Fruit fly (Drosophila melanogaster) Kc167 (cell line): ENCODE results near the gene Pgant5.

Source experiments
- Myc ChIP-seq: fragments of >200 bp; optimal IDR thresholded peaks from 2 replicates; lab custom pipeline; 2017; ENCODE audit warnings: missing external identifiers
- Sin3A ChIP-seq: fragments of >200 bp; optimal IDR thresholded peaks from 2 replicates; lab custom pipeline; 2018; ENCODE audit warnings: missing external identifiers
- h ChIP-seq: fragments of >200 bp; optimal IDR thresholded peaks from 3 replicates; lab custom pipeline; 2018; ENCODE audit warnings: missing external identifiers
- insv ChIP-seq: fragments of >200 bp; optimal IDR thresholded peaks from 3 replicates; lab custom pipeline; 2018; ENCODE audit warnings: missing external identifiers
- psq ChIP-seq: fragments of >200 bp; optimal IDR thresholded peaks from 2 replicates; lab custom pipeline; 2017; ENCODE audit warnings: missing external identifiers
- ttk ChIP-seq: sonication (Bioruptor generic); optimal IDR thresholded peaks from 2 replicates; lab custom pipeline; 2017; ENCODE audit warnings: missing external identifiers

Gene Pgant5

DNA sequence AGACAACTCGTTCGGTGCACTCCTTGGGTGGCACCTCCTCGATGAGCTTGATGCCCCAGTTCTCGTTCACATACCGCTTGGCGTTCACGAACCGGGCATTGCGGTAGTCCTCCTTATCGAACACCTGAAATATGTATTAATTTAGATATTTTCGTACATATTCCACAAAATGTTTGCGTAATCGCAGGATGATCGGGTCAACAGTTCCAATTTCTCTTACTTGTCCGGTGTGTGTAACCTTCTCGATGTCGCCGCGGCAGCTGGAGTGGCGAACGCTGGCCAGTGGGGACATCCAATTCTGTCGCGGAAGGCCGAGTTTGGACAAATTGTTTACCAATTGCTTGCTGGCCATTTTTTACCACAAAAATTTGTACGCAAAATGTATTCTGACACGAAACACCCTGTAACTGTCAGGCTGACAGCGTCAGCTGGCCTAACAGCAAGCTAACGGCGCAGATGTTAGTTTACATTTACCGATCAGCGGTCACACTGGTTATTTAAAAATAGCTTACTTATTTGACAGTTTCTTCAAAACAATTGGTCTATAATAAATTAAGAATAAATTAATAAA is 6.5 kb upstream of the Pgant5 start, which contains the start of gene ND-13A:
Gene ND-13A (minus strand): TSS at position 499 of the 571 bp plus-strand sequence.
- TF ChIP-seq psq = no peak
- TF ChIP-seq Sin3A (lab: Kevin White, UChicago) = no peak
- no peak for TF ChIP-seq ttk (lab: Kevin White, UChicago)
- TF ChIP-seq insv (lab: Kevin White, UChicago) = no peak
- TF ChIP-seq h (lab: Kevin White, UChicago) = no peak
- no peak for TF ChIP-seq Myc

dm6 chr2L:5096761-5097160 is 3.4 kb upstream of the Pgant5 start:
- TF ChIP-seq h (lab: Kevin White, UChicago) (no peak), insv (lab: Kevin White, UChicago) (no peak), psq (no peak), Sin3A (lab: Kevin White, UChicago) (no peak), ttk (lab: Kevin White, UChicago) (no peak), Myc (no peak)

dm6 chr2L:5096222-5096621 is 2.8 kb upstream of the Pgant5 start, which contains the start of gene CG4230:
Gene CG4230, plus strand, starts transcription at chr2L:5096227.
- no peak for TF ChIP-seq h (lab: Kevin White, UChicago)
- TF ChIP-seq Myc = no peak
- TF ChIP-seq Sin3A (lab: Kevin White, UChicago) = no peak
- no peak for TF ChIP-seq insv (lab: Kevin White, UChicago)
- no peak for TF ChIP-seq psq
- no peak for TF ChIP-seq ttk (lab: Kevin White, UChicago)

- no peak for TF ChIP-seq Sin3A (lab: Kevin White, UChicago)
- TF ChIP-seq h (lab: Kevin White, UChicago) = no peak
- TF ChIP-seq psq = no peak
- TF ChIP-seq Myc = no peak
- no peak for TF ChIP-seq ttk (lab: Kevin White, UChicago)
- no peak for TF ChIP-seq insv (lab: Kevin White, UChicago)
These were observed 2.1 kb upstream of the Pgant5 start for dm6 chr2L:5095350-5095962.

DNA sequence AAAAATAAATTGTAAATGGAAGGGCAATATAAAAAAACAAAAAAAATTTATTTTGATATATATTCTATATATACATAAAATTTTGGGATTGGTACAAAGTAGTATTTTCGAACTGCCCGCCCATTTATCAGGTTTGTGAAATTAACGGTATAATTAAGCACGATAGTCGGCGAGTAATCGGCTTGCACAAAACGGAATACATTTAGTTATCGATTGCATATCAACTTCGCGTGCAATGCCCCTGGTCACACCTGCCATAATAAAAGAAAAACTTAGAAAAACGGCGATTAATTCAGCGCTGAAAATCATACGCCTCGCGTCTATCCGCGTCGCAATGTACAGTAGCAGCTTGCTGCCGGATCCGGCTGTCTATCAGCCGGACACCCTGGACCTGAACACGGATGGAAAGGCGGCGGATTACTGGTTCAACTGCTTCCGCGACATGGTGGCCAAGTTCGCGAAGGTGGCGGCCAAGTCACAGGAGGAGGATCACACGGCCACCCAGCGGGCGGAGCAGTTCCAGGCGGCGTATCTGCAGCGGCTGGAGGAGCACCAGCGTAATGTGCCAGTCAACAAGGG is 469 bp upstream of the Pgant5 start, which contains the start of gene CG5828:
Gene CG5828 (plus strand): TSS at position 205 of the 579 bp plus-strand sequence.
- no peak for TF ChIP-seq Sin3A (lab: Kevin White, UChicago)
- no peak for TF ChIP-seq h (lab: Kevin White, UChicago)
- no peak for TF ChIP-seq ttk (lab: Kevin White, UChicago)
- TF ChIP-seq psq = no peak
- no peak for TF ChIP-seq Myc
- no peak for TF ChIP-seq insv (lab: Kevin White, UChicago)

- TF ChIP-seq Myc (no peak), insv (lab: Kevin White, UChicago) (no peak), Sin3A (lab: Kevin White, UChicago) (no peak), h (lab: Kevin White, UChicago) (no peak), psq (no peak)
These were observed 798 bp downstream of the Pgant5 start for dm6 chr2L:5092597-5092991.

dm6 chr2L:5092145-5092544 is 1.2 kb downstream of the Pgant5 start:
- TF ChIP-seq insv (lab: Kevin White, UChicago) = no peak
- no peak for TF ChIP-seq h (lab: Kevin White, UChicago)
- TF ChIP-seq psq = no peak
- TF ChIP-seq Myc = no peak
- TF ChIP-seq Sin3A (lab: Kevin White, UChicago) = no peak
- no peak for TF ChIP-seq ttk (lab: Kevin White, UChicago)

- no peak for TF ChIP-seq Sin3A (lab: Kevin White, UChicago)
- no peak for TF ChIP-seq h (lab: Kevin White, UChicago)
- no peak for TF ChIP-seq psq
- TF ChIP-seq insv (lab: Kevin White, UChicago) = no peak
- no peak for TF ChIP-seq ttk (lab: Kevin White, UChicago)
- TF ChIP-seq Myc = no peak
These were observed 3.0 kb downstream of the Pgant5 start for dm6 chr2L:5090352-5090751.

DNA sequence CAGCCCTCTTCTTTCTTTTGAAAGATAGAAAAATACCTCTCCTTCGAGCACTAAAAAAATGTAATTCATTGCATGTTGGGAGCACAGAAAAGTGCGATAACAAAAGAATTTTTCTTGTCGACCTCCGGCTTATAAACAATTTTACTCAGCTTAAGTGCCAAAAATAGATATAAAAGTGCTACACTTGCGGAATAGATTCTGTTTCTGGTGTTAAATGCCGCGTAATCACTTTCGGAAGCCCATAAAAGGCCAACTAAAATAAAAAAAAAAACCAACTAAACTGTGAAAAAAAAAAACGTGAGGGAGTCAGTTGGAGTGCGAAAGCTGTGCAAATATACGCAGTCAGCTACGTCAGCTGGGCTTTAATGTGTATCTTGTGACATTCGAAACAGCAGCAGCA is 3.8 kb downstream of the Pgant5 start:
- no peak for TF ChIP-seq h (lab: Kevin White, UChicago)
- no peak for TF ChIP-seq insv (lab: Kevin White, UChicago)
- no peak for TF ChIP-seq Sin3A (lab: Kevin White, UChicago)
- TF ChIP-seq ttk (lab: Kevin White, UChicago) = no peak
- TF ChIP-seq psq = no peak
- TF ChIP-seq Myc = no peak

- no peak for TF ChIP-seq Sin3A (lab: Kevin White, UChicago)
These were observed 4.6 kb downstream of the Pgant5 start for dm6 chr2L:5088649-5089270.

DNA sequence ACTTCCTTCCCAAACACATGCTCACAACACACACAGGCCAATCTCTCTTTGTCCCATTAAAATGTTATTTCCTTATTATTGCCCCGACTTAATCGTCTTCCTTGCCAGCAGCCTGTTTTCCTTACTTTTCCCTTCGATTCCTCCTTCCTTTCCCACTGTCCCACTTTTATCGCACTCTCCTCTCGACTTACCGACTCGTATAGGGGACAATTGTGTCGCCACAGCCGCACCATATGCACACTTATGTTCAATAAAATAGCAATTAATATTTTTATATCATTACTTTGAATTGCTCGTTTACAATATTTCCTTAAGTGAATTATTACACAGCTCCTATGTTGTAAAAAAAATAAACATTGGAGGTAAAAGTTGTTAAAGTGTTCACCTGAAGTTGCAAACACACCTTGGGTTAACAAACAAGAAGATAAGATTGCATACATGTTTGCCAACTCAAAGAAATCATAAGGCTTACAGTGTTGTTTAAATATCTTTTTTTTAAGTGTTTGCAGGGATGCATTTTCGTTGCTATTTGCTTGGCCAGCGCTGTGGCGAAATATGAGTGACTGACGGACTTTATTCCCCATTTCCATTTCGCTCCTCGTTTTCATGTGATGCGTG is 6.4 kb downstream of the Pgant5 start:
- TF ChIP-seq h (lab: Kevin White, UChicago) = no peak
- TF ChIP-seq ttk (lab: Kevin White, UChicago) = no peak
- TF ChIP-seq insv (lab: Kevin White, UChicago) = no peak
- TF ChIP-seq psq = no peak
- TF ChIP-seq Sin3A (lab: Kevin White, UChicago) = no peak
- no peak for TF ChIP-seq Myc

dm6 chr2L:5085561-5085960 is 7.8 kb downstream of the Pgant5 start:
- TF ChIP-seq psq (no peak), insv (lab: Kevin White, UChicago) (no peak), Myc (no peak), ttk (lab: Kevin White, UChicago) (no peak), h (lab: Kevin White, UChicago) (no peak)
